Worm (Caenorhabditis elegans) whole organism, L3 larva: Measurements from ENCODE around the gene sup-37.

Experiments
- R02D3.7 ChIP-seq: fragments of 150-350 bp; optimal IDR thresholded peaks from 2 replicates; lab custom pipeline; 2014; ENCODE audit warnings: missing biosample characterization, missing genetic modification characterization
- mdl-1 ChIP-seq: fragments of 150-350 bp; optimal IDR thresholded peaks from 2 replicates; lab custom pipeline; 2014; ENCODE audit warnings: missing biosample characterization, missing genetic modification characterization
- nfya-1 ChIP-seq: sonication (generic microtip); optimal IDR thresholded peaks from 2 replicates; lab custom pipeline; 2017; ENCODE audit warnings: missing genetic modification characterization, mild to moderate bottlenecking, missing compliant biosample characterization, antibody characterized with exemption, moderate library complexity; ENCODE audit not compliant: insufficient read depth
- nhr-11 ChIP-seq: fragments of 150-350 bp; optimal IDR thresholded peaks from 2 replicates; lab custom pipeline; 2014; ENCODE audit warnings: missing biosample characterization, missing genetic modification characterization
- nhr-25 ChIP-seq: sonication (generic microtip); optimal IDR thresholded peaks from 2 replicates; lab custom pipeline; 2017; ENCODE audit warnings: missing biosample characterization, missing genetic modification characterization
- ztf-4 ChIP-seq: fragments of 150-350 bp; optimal IDR thresholded peaks from 2 replicates; lab custom pipeline; 2014; ENCODE audit warnings: missing biosample characterization, missing genetic modification characterization

DNA sequence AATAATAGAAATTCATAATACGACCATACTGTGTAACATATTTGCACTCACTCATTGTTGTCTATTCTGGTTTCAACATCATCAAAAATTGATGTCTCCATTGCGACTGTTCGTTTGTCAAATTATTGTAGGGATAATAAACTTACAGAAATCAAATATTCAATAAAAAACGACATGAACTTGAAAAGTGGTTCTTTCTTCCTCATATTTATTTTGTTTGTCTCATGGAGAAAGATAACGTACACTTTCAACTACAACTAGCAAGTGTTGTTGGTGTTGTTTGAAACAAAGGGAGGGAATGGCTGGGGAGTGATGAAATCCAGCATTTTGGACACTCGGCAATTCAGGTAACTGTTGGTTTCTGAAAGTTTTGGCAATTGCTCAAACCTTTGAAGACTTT is 20.4 kb upstream of the sup-37 start, which contains the start of gene B0507.9:
- TF ChIP-seq nhr-11: no peak
- no peak for TF ChIP-seq ztf-4 (tag; lab: Kevin White, UChicago)
- no peak for TF ChIP-seq nfya-1 (tag; lab: Kevin White, UChicago)
- TF ChIP-seq R02D3.7 (tag; lab: Kevin White, UChicago): no peak
- no peak for TF ChIP-seq mdl-1 (tag; lab: Kevin White, UChicago)
- no peak for TF ChIP-seq nhr-25 (tag; lab: Kevin White, UChicago)
